Worm (Caenorhabditis elegans) whole organism, midembryonic: Measurements from ENCODE around the gene srw-2.

Experiments
- T22C8.4 ChIP-seq: fragments of 200-800 bp; sonication (Bioruptor generic); IDR thresholded peaks from 2 replicates; pipeline ENCODE4 v1.3.6; 2022; ENCODE audit warnings: missing genetic modification characterization, missing compliant biosample characterization
- cog-1 ChIP-seq: sonication (generic microtip); optimal IDR thresholded peaks from 2 replicates; lab custom pipeline; 2016; ENCODE audit warnings: missing genetic modification characterization, missing compliant biosample characterization
- flt-1 ChIP-seq: fragments of 200-800 bp; sonication (Bioruptor generic); IDR thresholded peaks from 2 replicates; pipeline ENCODE4 v1.3.6; 2022; ENCODE audit warnings: missing genetic modification characterization, missing compliant biosample characterization
- klf-2 ChIP-seq: fragments of 200-800 bp; sonication (Bioruptor generic); conservative IDR thresholded peaks from 2 replicates; pipeline ENCODE4 v1.3.6; 2022; ENCODE audit warnings: missing genetic modification reagents, missing genetic modification characterization, missing compliant biosample characterization
- med-1 ChIP-seq: sonication (generic microtip); optimal IDR thresholded peaks from 2 replicates; lab custom pipeline; 2017; ENCODE audit warnings: missing genetic modification characterization, mild to moderate bottlenecking, missing compliant biosample characterization, antibody characterized with exemption, missing genetic modification reagents; ENCODE audit not compliant: insufficient read depth
- ref-1 ChIP-seq: fragments of 200-800 bp; sonication (Bioruptor generic); conservative IDR thresholded peaks from 2 replicates; pipeline ENCODE4 v1.3.6; 2022; ENCODE audit warnings: missing genetic modification reagents, missing genetic modification characterization, missing compliant biosample characterization
- tab-1 ChIP-seq: fragments of 200-800 bp; sonication (Bioruptor generic); IDR thresholded peaks from 2 replicates; pipeline ENCODE4 v1.3.6; 2022; ENCODE audit warnings: missing genetic modification characterization, missing compliant biosample characterization
- ztf-23 ChIP-seq: fragments of 200-800 bp; sonication (Bioruptor generic); IDR thresholded peaks from 2 replicates; pipeline ENCODE4 v1.3.6; 2022; ENCODE audit warnings: missing genetic modification reagents, missing genetic modification characterization, missing compliant biosample characterization
- ztf-29 ChIP-seq: fragments of 200-800 bp; sonication (Bioruptor generic); IDR thresholded peaks from 2 replicates; pipeline ENCODE4 v1.3.6; 2022; ENCODE audit warnings: missing genetic modification reagents, missing genetic modification characterization, missing compliant biosample characterization

Gene srw-2

DNA sequence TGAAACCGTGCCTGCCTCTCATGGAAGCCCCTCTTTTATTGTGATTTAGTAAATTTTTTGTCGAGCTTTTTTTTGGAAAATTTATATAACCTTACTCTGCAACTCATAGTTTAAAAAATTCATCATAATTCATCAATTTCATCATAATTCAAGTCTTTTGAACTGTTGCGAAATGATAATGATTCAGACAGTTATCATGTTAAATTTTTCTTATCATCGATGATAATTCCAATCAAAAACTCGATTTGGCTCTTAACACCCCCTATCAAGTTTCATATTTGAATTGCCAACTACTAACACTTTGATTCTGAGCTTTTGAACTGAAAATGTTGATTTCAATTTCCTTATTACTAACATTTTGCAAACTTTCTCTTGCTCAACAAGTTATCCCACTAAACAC lies 20.5 kb upstream of the srw-2 start, which contains the start of gene F54E2.1:
F54E2.1 (plus strand) TSS at position 235 of the 400 bp plus-strand sequence.
- TF ChIP-seq med-1 (GFP tag; lab: Kevin White, UChicago) (no peak), cog-1 (tag; lab: Kevin White, UChicago) (no peak), T22C8.4 (GFP tag; lab: Robert Waterston, UW) (no peak), flt-1 (no peak), ref-1 (no peak), tab-1 (GFP tag; lab: Robert Waterston, UW) (no peak), ztf-23 (GFP tag; lab: Robert Waterston, UW) (no peak), klf-2 (GFP tag; lab: Robert Waterston, UW) (no peak), ztf-29 (GFP tag; lab: Robert Waterston, UW) (no peak)

- no peak for TF ChIP-seq ztf-23 (GFP tag; lab: Robert Waterston, UW)
- TF ChIP-seq T22C8.4 (GFP tag; lab: Robert Waterston, UW): no peak
- no peak for TF ChIP-seq cog-1 (tag; lab: Kevin White, UChicago)
- TF ChIP-seq tab-1 (GFP tag; lab: Robert Waterston, UW): no peak
- TF ChIP-seq ztf-29 (GFP tag; lab: Robert Waterston, UW): no peak
- no peak for TF ChIP-seq flt-1
Measured at ce11 chrV:2813856-2814255, 16.8 kb upstream of the srw-2 start, which contains the start of gene F54E2.9. Gene F54E2.9 (minus strand): TSS chrV:2813987.

- TF ChIP-seq flt-1 (no peak), klf-2 (GFP tag; lab: Robert Waterston, UW) (no peak), ztf-29 (GFP tag; lab: Robert Waterston, UW) (no peak), ref-1 (no peak), med-1 (GFP tag; lab: Kevin White, UChicago) (no peak), tab-1 (GFP tag; lab: Robert Waterston, UW) (no peak), ztf-23 (GFP tag; lab: Robert Waterston, UW) (no peak)
Measured at ce11 chrV:2815956-2816355, 14.7 kb upstream of the srw-2 start, which contains the start of gene F54E2.5. Gene F54E2.5 (minus strand): TSS chrV:2816056.

- TF ChIP-seq tab-1 (GFP tag; lab: Robert Waterston, UW) (no peak), ref-1 (no peak), ztf-29 (GFP tag; lab: Robert Waterston, UW) (no peak), flt-1 (no peak), cog-1 (tag; lab: Kevin White, UChicago) (no peak), T22C8.4 (GFP tag; lab: Robert Waterston, UW) (no peak), klf-2 (GFP tag; lab: Robert Waterston, UW) (no peak), ztf-23 (GFP tag; lab: Robert Waterston, UW) (no peak), med-1 (GFP tag; lab: Kevin White, UChicago) (no peak)
Measured at ce11 chrV:2818117-2818516, 12.6 kb upstream of the srw-2 start, which contains the start of gene srt-34. Gene srt-34 (minus strand): TSS chrV:2818217.

DNA sequence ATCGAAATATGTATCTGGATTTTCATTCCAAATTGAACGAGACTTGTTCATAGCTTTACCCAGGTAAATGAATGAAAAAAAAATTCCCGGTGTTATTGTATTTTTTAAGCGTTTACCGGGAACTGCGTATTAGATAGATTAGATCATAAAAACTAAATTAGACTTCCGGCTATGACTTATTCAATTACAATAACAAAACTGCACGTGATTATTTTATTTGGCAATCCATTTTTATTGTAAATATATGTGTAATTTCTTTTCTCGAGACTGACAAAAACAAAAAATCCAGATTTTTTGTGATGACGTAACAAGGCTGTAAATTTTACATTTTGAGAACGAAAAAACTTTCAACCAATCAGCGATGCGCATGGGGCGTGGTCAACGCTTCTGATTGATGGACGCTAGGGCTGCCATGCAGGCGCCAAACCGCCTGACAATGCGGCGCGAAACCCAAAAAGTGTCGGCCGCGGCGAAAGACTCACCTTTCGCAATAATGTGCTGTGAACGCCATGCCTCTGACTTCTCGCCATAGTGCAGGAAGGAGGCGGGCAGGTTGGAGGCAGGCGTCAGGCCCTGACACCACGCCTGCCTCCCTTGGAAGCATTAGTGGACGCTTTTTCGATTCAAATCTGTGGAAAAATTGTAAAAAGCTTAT lies 8.9 kb upstream of the srw-2 start, which contains the start of gene srh-36:
srh-36 (minus strand) TSS at position 51 of the 655 bp plus-strand sequence.
- no peak for TF ChIP-seq T22C8.4 (GFP tag; lab: Robert Waterston, UW)
- TF ChIP-seq med-1 (GFP tag; lab: Kevin White, UChicago): no peak
- no peak for TF ChIP-seq ztf-23 (GFP tag; lab: Robert Waterston, UW)

- TF ChIP-seq klf-2 (GFP tag; lab: Robert Waterston, UW) (no peak), ztf-29 (GFP tag; lab: Robert Waterston, UW) (0 out of 2 replicates have a peak, but pooled peaks have one; percentile 16)
Measured at ce11 chrV:2825978-2826377, 4.7 kb upstream of the srw-2 start.

DNA sequence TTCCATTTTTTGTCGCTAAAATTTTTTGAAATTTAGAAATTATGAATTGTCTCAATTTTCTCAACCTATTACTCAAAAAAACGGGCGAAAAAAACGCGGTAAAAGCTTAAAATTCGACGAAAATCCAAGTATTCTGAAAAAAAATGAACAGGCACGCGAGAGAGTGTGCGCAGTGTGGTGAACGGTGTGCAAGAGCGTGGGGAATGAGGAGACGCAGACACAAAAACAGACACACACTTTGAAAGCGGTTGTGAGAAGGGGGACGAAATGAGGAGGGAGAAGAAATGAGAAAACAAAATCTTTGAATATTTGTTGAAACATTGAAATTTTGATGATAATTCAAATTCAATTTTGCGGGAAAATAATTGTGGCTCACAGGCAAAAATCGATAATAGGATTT lies 3.9 kb upstream of the srw-2 start, which contains the start of gene T03D3.5:
T03D3.5 (minus strand) TSS at position 21 of the 400 bp plus-strand sequence.
- TF ChIP-seq ref-1 (no peak), flt-1 (no peak), cog-1 (tag; lab: Kevin White, UChicago) (no peak), tab-1 (GFP tag; lab: Robert Waterston, UW) (no peak), ztf-23 (GFP tag; lab: Robert Waterston, UW) (no peak), T22C8.4 (GFP tag; lab: Robert Waterston, UW) (no peak), med-1 (GFP tag; lab: Kevin White, UChicago) (no peak), ztf-29 (GFP tag; lab: Robert Waterston, UW) (no peak), klf-2 (GFP tag; lab: Robert Waterston, UW) (no peak)

ce11 chrV:2832666-2833065 lies 2.0 kb downstream of the srw-2 start, which contains the start of gene srj-50:
Gene srj-50 (plus strand): TSS chrV:2832966.
- TF ChIP-seq med-1 (GFP tag; lab: Kevin White, UChicago): no peak
- no peak for TF ChIP-seq cog-1 (tag; lab: Kevin White, UChicago)
- no peak for TF ChIP-seq flt-1
- no peak for TF ChIP-seq ztf-23 (GFP tag; lab: Robert Waterston, UW)
- no peak for TF ChIP-seq tab-1 (GFP tag; lab: Robert Waterston, UW)
- TF ChIP-seq ztf-29 (GFP tag; lab: Robert Waterston, UW): no peak
- TF ChIP-seq ref-1: no peak
- no peak for TF ChIP-seq klf-2 (GFP tag; lab: Robert Waterston, UW)
- TF ChIP-seq T22C8.4 (GFP tag; lab: Robert Waterston, UW): no peak

- TF ChIP-seq cog-1 (tag; lab: Kevin White, UChicago) (no peak), med-1 (GFP tag; lab: Kevin White, UChicago) (no peak), flt-1 (no peak), ztf-23 (GFP tag; lab: Robert Waterston, UW) (no peak), ref-1 (no peak), tab-1 (GFP tag; lab: Robert Waterston, UW) (no peak), klf-2 (GFP tag; lab: Robert Waterston, UW) (no peak), ztf-29 (GFP tag; lab: Robert Waterston, UW) (no peak), T22C8.4 (GFP tag; lab: Robert Waterston, UW) (no peak)
Measured at ce11 chrV:2836501-2836900, 5.8 kb downstream of the srw-2 start, which contains the start of gene srj-45. Gene srj-45 (minus strand): TSS chrV:2836601.
